Worm (Caenorhabditis elegans): Measurements from ENCODE around the gene cyp-33C1.

DNA sequence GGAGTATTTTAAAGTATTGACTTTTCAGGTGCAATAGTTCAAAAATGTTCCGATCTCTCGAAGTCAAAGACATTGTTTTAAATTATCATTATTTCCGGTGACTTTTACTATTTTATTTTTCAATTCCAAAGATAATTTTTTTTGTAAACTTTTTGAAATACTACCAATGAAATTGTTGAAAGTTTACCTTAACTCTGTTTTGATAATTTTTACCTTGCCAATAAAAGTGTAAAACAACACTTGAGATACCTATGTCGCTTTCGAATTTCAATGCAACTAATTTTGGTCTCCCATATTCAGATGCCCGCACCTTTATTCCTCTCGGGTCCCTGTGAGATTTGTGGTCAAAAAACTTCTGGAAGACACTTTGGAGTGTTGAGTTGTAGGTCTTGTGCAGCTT lies 45.8 kb downstream of the cyp-33C1 start, which contains the start of gene nhr-103:
- TF ChIP-seq mes-4 (tag; optimal IDR thresholded peaks at IDR 0.05) (no peak), F33H1.4 (GFP tag; IDR thresholded peaks at IDR 0.05) (no peak)
